Worm (Caenorhabditis elegans): Measurements from ENCODE around the gene gsto-2.

DNA sequence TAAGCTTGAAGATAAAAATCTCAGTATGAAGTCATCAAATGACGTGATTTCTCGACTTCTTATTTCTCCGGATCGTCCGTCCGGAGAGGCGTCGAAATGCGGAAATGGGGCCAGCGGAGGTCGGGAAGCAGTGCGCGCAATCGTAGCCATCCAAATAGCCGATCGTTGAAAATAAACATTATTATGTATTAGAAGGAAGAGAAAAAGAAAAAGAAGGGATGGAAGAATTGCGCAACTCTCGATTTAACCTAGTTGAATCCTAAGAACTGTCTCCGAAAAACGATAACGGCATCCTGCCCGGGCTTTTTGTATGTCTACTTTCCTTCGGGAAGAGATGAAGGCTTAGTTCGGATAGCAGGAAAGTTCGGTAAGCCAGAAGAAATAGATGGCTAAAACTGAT, 47.6 kb downstream of the gsto-2 start:
- TF ChIP-seq ztf-6 (GFP tag; IDR thresholded peaks at IDR 0.05) = no peak
- no peak for TF ChIP-seq Y67H2A.10 (GFP tag; conservative IDR thresholded peaks at IDR 0.05)
- no peak for TF ChIP-seq chd-7 (tag; optimal IDR thresholded peaks at IDR 0.05)
- no peak for TF ChIP-seq unc-62 (GFP tag; optimal IDR thresholded peaks at IDR 0.05)
- TF ChIP-seq somi-1 (GFP tag; optimal IDR thresholded peaks at IDR 0.05) = no peak
- TF ChIP-seq C17E4.6 (GFP tag; IDR thresholded peaks at IDR 0.05) = no peak
- TF ChIP-seq Y53G8AR.9 (GFP tag; conservative IDR thresholded peaks at IDR 0.05) = no peak
- no peak for TF ChIP-seq ztf-25 (GFP tag; IDR thresholded peaks at IDR 0.05)
- no peak for TF ChIP-seq B0261.1 (tag; optimal IDR thresholded peaks at IDR 0.05)
- no peak for TF ChIP-seq mel-28 (tag; optimal IDR thresholded peaks at IDR 0.05; ENCODE audit: borderline replicate concordance)
- no peak for TF ChIP-seq ama-1 (optimal IDR thresholded peaks at IDR 0.05)
- no peak for TF ChIP-seq ama-1 (GFP tag; optimal IDR thresholded peaks at IDR 0.05)
- TF ChIP-seq ceh-27 (GFP tag; optimal IDR thresholded peaks at IDR 0.05) = no peak
